Worm (Caenorhabditis elegans) whole organism, midembryonic: Measurements from ENCODE around the gene imph-1.

ENCODE experiments used
- T22C8.4 ChIP-seq: fragments of 200-800 bp; sonication (Bioruptor generic); IDR thresholded peaks from 2 replicates; pipeline ENCODE4 v1.3.6; 2022; ENCODE audit warnings: missing genetic modification characterization, missing compliant biosample characterization
- cog-1 ChIP-seq: sonication (generic microtip); optimal IDR thresholded peaks from 2 replicates; lab custom pipeline; 2016; ENCODE audit warnings: missing genetic modification characterization, missing compliant biosample characterization
- flt-1 ChIP-seq: fragments of 200-800 bp; sonication (Bioruptor generic); IDR thresholded peaks from 2 replicates; pipeline ENCODE4 v1.3.6; 2022; ENCODE audit warnings: missing genetic modification characterization, missing compliant biosample characterization
- klf-2 ChIP-seq: fragments of 200-800 bp; sonication (Bioruptor generic); conservative IDR thresholded peaks from 2 replicates; pipeline ENCODE4 v1.3.6; 2022; ENCODE audit warnings: missing genetic modification reagents, missing genetic modification characterization, missing compliant biosample characterization
- tab-1 ChIP-seq: fragments of 200-800 bp; sonication (Bioruptor generic); IDR thresholded peaks from 2 replicates; pipeline ENCODE4 v1.3.6; 2022; ENCODE audit warnings: missing genetic modification characterization, missing compliant biosample characterization
- ztf-23 ChIP-seq: fragments of 200-800 bp; sonication (Bioruptor generic); IDR thresholded peaks from 2 replicates; pipeline ENCODE4 v1.3.6; 2022; ENCODE audit warnings: missing genetic modification reagents, missing genetic modification characterization, missing compliant biosample characterization
- ztf-29 ChIP-seq: fragments of 200-800 bp; sonication (Bioruptor generic); IDR thresholded peaks from 2 replicates; pipeline ENCODE4 v1.3.6; 2022; ENCODE audit warnings: missing genetic modification reagents, missing genetic modification characterization, missing compliant biosample characterization

DNA sequence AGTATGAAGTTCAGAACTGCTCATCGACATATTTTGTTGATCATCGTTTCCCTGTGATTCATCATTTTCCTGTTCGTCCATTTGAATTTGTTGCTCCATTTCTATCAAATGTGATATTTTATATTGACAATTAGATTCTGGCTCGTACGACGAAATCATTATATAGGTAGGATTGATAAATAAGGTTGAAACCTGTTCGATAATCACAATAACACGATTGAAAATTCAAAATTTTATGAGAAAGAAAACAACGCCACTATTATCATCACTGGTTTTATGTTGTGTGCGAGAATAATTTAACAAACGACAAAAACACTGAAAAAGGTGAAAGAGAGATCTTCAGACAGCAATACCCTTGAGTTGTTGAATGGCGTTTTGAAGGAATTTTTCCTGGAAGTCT lies 40.9 kb downstream of the imph-1 start, which contains the start of gene apc-11:
- no peak for TF ChIP-seq klf-2
- TF ChIP-seq cog-1 (tag; lab: Kevin White, UChicago) = no peak
- no peak for TF ChIP-seq T22C8.4 (GFP tag; lab: Robert Waterston, UW)
- no peak for TF ChIP-seq tab-1 (GFP tag; lab: Robert Waterston, UW)
- no peak for TF ChIP-seq flt-1 (GFP tag; lab: Robert Waterston, UW)
- no peak for TF ChIP-seq ztf-23 (GFP tag; lab: Robert Waterston, UW)
- no peak for TF ChIP-seq ztf-29 (GFP tag; lab: Robert Waterston, UW)
